Worm (Caenorhabditis elegans) whole organism, L4/young adult: ENCODE measurements around the gene F53E10.6.

Source experiments
- W03F9.2 ChIP-seq: fragments of 150-350 bp; optimal IDR thresholded peaks from 2 replicates; lab custom pipeline; 2014; ENCODE audit warnings: missing biosample characterization, missing genetic modification characterization
- dao-5 ChIP-seq: sonication (generic microtip); optimal IDR thresholded peaks from 2 replicates; lab custom pipeline; 2016; ENCODE audit warnings: missing genotype, missing genetic modification characterization, moderate library complexity, missing compliant biosample characterization

- TF ChIP-seq W03F9.2 (no peak), dao-5 (tag; lab: Kevin White, UChicago) (no peak)
Observed at ce11 chrV:2603056-2603455, at the start of gene F53E10.6.
